Fruit fly (Drosophila melanogaster): ENCODE measurements around the gene Sytbeta.

Sytbeta gene

dm6 chr3L:15101639-15102413 is 37.0 kb upstream of the Sytbeta start:
- TF ChIP-seq ttk (optimal IDR thresholded peaks at IDR 0.05), result no peak
- no peak for TF ChIP-seq h (optimal IDR thresholded peaks at IDR 0.05)
- no peak for TF ChIP-seq insv (optimal IDR thresholded peaks at IDR 0.05)
- no peak for TF ChIP-seq psq (optimal IDR thresholded peaks at IDR 0.05)
- no peak for TF ChIP-seq Sin3A (optimal IDR thresholded peaks at IDR 0.05)
- no peak for TF ChIP-seq Myc (optimal IDR thresholded peaks at IDR 0.05)

- TF ChIP-seq insv (optimal IDR thresholded peaks at IDR 0.05), result no peak
- no peak for TF ChIP-seq psq (optimal IDR thresholded peaks at IDR 0.05)
- TF ChIP-seq ttk (optimal IDR thresholded peaks at IDR 0.05), result no peak
- no peak for TF ChIP-seq Sin3A (optimal IDR thresholded peaks at IDR 0.05)
- no peak for TF ChIP-seq h (optimal IDR thresholded peaks at IDR 0.05)
- no peak for TF ChIP-seq Myc (optimal IDR thresholded peaks at IDR 0.05)
Observed at dm6 chr3L:15100983-15101382, 36.2 kb upstream of the Sytbeta start.

dm6 chr3L:15099541-15099940 is 34.8 kb upstream of the Sytbeta start:
- TF ChIP-seq Sin3A (optimal IDR thresholded peaks at IDR 0.05) (no peak), h (optimal IDR thresholded peaks at IDR 0.05) (no peak), psq (optimal IDR thresholded peaks at IDR 0.05) (no peak), ttk (optimal IDR thresholded peaks at IDR 0.05) (no peak), Myc (optimal IDR thresholded peaks at IDR 0.05) (no peak), insv (optimal IDR thresholded peaks at IDR 0.05) (no peak)

dm6 chr3L:15098659-15099512 is 34.1 kb upstream of the Sytbeta start:
- TF ChIP-seq Sin3A (optimal IDR thresholded peaks at IDR 0.05), result no peak
- no peak for TF ChIP-seq ttk (optimal IDR thresholded peaks at IDR 0.05)
- TF ChIP-seq insv (optimal IDR thresholded peaks at IDR 0.05), result no peak
- TF ChIP-seq h (optimal IDR thresholded peaks at IDR 0.05), result no peak
- TF ChIP-seq psq (optimal IDR thresholded peaks at IDR 0.05), result no peak
- TF ChIP-seq Myc (optimal IDR thresholded peaks at IDR 0.05), result no peak

DNA sequence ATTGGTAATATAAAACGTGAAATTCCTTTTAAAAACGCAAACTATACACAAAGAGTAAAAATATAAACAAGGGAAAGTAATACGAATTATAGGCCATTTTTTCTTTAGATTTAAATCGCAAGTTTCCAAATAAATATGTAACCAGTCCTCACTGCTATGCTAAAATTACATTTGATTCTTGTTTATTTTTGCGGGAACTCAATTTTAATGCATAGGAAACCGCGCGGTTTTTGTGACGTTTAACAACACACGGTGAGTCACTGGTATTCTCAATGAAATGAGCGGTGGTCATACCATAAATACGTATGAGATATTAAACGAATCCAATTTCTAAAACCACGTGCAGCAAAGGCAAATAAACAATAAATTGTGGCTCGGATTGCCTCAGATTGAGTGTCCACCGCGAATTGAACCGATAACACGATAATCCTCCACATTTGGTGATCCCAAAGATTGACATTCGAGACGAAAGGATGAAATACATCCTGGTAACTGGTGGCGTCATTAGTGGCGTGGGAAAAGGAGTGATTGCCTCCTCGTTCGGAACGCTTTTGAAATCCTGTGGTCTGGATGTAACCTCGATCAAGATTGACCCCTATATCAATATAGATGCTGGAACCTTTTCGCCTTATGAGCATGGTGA is 33.2 kb upstream of the Sytbeta start, which contains the start of gene Ctps:
Gene Ctps, plus strand, starts transcription at position 37 of the 643 bp plus-strand sequence.
- TF ChIP-seq psq (optimal IDR thresholded peaks at IDR 0.05) (no peak), h (optimal IDR thresholded peaks at IDR 0.05) (no peak), Sin3A (optimal IDR thresholded peaks at IDR 0.05) (no peak), Myc (optimal IDR thresholded peaks at IDR 0.05) (no peak), ttk (optimal IDR thresholded peaks at IDR 0.05) (no peak), insv (optimal IDR thresholded peaks at IDR 0.05) (no peak)

- no peak for TF ChIP-seq Sin3A (optimal IDR thresholded peaks at IDR 0.05)
- no peak for TF ChIP-seq ttk (optimal IDR thresholded peaks at IDR 0.05)
- TF ChIP-seq h (optimal IDR thresholded peaks at IDR 0.05), result no peak
- no peak for TF ChIP-seq insv (optimal IDR thresholded peaks at IDR 0.05)
- no peak for TF ChIP-seq Myc (optimal IDR thresholded peaks at IDR 0.05)
- no peak for TF ChIP-seq psq (optimal IDR thresholded peaks at IDR 0.05)
Observed at dm6 chr3L:15094589-15095288, 30.0 kb upstream of the Sytbeta start, which contains the start of the genes sstn, Plp and GlyRS. TSS of gene sstn (minus strand) at chr3L:15094719. TSS of gene Plp (minus strand) at chr3L:15094724. TSS of gene GlyRS (plus strand) at chr3L:15095142.

dm6 chr3L:15093929-15094588 is 29.3 kb upstream of the Sytbeta start:
- TF ChIP-seq ttk (optimal IDR thresholded peaks at IDR 0.05) (no peak), Myc (optimal IDR thresholded peaks at IDR 0.05) (no peak), h (optimal IDR thresholded peaks at IDR 0.05) (no peak), psq (optimal IDR thresholded peaks at IDR 0.05) (no peak), insv (optimal IDR thresholded peaks at IDR 0.05) (no peak), Sin3A (optimal IDR thresholded peaks at IDR 0.05) (no peak)

- TF ChIP-seq h (optimal IDR thresholded peaks at IDR 0.05) (no peak), insv (optimal IDR thresholded peaks at IDR 0.05) (no peak), Myc (optimal IDR thresholded peaks at IDR 0.05) (no peak), ttk (optimal IDR thresholded peaks at IDR 0.05) (no peak), psq (optimal IDR thresholded peaks at IDR 0.05) (no peak), Sin3A (optimal IDR thresholded peaks at IDR 0.05) (no peak)
Observed at dm6 chr3L:15089887-15090679, 25.3 kb upstream of the Sytbeta start.

DNA sequence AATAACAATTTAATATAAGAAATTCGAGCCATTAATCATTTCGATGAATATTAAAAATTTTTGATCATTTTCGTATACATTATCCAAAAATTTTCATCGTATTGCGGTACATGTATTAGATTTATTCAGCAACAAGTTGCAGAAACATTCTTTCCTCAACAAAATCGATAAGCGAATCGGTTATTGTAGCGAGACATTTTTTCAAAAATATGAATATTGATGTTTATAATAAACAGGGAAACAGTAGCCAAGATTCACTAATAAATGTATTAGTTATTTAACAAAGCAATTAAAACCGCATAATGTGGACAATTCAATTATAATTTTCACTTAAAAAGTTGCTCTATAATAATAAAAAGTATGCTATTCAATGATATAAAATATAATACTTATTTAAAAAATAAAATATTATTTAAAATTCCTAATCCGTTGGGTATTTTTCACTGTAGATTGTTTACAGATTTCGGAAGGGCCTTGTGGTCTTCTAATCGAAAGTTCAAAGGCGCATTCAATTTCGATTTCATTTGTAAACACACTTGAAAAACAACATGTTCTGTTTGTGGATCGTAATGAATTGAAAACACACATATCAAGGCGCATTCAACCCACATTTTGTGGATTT is 24.4 kb upstream of the Sytbeta start:
- TF ChIP-seq insv (optimal IDR thresholded peaks at IDR 0.05) (no peak), ttk (optimal IDR thresholded peaks at IDR 0.05) (no peak), psq (optimal IDR thresholded peaks at IDR 0.05) (no peak), Myc (optimal IDR thresholded peaks at IDR 0.05) (no peak)

dm6 chr3L:15088285-15088684 is 23.5 kb upstream of the Sytbeta start:
- TF ChIP-seq psq (optimal IDR thresholded peaks at IDR 0.05), result no peak
- TF ChIP-seq Sin3A (optimal IDR thresholded peaks at IDR 0.05), result no peak
- no peak for TF ChIP-seq insv (optimal IDR thresholded peaks at IDR 0.05)
- no peak for TF ChIP-seq ttk (optimal IDR thresholded peaks at IDR 0.05)
- no peak for TF ChIP-seq h (optimal IDR thresholded peaks at IDR 0.05)
- no peak for TF ChIP-seq Myc (optimal IDR thresholded peaks at IDR 0.05)

All from Kc167 (cell line).